Fruit fly (Drosophila melanogaster): ENCODE data around the gene Glt.

The Glt gene

DNA sequence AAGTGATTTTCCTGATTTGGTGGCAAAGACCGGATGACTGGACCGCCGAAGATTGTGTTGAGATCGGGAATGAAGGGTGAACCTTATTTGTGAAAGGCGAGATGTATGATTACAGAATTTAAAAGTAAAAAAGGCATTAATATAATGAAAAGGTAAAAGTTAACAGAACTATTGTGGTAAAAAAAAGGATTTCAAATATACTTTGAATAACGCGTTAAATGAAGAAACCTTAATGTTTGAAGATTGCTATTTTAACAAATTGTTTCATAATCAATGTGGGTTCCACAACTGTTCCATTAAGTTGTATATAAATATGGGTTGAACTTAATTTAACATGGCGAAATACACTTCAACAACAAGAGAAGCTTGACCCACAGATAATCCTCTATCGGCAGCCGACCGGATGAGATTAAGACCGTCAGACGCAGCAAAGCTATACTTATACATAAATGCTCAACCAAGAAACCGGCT lies at the start of gene Glt:
TSS of gene Glt (plus strand) at position 421 of the 471 bp plus-strand sequence.
- no peak for TF ChIP-seq ttk (optimal IDR thresholded peaks at IDR 0.05)
- no peak for TF ChIP-seq insv (optimal IDR thresholded peaks at IDR 0.05)
- no peak for TF ChIP-seq Sin3A (optimal IDR thresholded peaks at IDR 0.05)
- TF ChIP-seq h (optimal IDR thresholded peaks at IDR 0.05), result no peak
- no peak for TF ChIP-seq Myc (optimal IDR thresholded peaks at IDR 0.05)
- TF ChIP-seq psq (optimal IDR thresholded peaks at IDR 0.05), result no peak

DNA sequence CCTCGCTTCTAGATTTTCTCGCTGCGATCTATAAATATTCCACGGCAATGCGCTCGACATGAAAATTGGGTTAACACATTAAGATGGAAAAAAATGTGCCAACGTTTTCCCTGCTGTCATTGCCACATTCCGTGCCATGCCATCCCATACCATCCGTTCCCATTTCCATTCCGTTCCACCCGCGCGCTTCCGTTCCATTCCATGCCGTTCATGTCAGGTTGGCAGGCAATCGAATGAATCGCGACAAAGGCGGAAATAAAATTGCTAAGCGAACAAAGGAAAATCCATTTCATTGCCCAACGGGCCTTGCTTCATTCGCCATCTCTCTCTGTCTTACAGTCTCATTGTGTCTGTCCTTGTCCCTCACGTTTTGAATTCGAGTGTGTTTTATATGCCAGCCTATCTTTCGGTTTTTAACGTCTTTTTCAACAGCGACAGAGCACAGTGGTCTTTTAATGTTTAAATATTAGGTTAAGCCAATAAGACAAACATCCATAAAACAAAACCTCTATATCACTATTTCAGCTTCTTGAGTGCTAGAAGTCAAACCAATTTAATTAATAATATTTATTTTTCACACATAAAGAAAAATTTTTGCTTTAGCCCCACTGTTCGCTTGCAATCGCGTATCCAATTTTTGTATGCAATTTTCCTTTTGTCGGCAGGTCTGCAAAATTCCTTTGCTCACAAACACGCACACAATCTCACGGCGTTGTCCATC lies 38.7 kb upstream of the Glt start:
- TF ChIP-seq insv (optimal IDR thresholded peaks at IDR 0.05) (no peak), psq (optimal IDR thresholded peaks at IDR 0.05) (no peak), Myc (optimal IDR thresholded peaks at IDR 0.05) (no peak), Sin3A (optimal IDR thresholded peaks at IDR 0.05) (no peak), h (optimal IDR thresholded peaks at IDR 0.05) (no peak), ttk (optimal IDR thresholded peaks at IDR 0.05) (no peak)

dm6 chr2L:8659549-8659948 lies 12.9 kb upstream of the Glt start:
- TF ChIP-seq insv (optimal IDR thresholded peaks at IDR 0.05) (no peak), psq (optimal IDR thresholded peaks at IDR 0.05) (no peak), ttk (optimal IDR thresholded peaks at IDR 0.05) (no peak), Myc (optimal IDR thresholded peaks at IDR 0.05) (no peak), h (optimal IDR thresholded peaks at IDR 0.05) (no peak), Sin3A (optimal IDR thresholded peaks at IDR 0.05) (no peak)

DNA sequence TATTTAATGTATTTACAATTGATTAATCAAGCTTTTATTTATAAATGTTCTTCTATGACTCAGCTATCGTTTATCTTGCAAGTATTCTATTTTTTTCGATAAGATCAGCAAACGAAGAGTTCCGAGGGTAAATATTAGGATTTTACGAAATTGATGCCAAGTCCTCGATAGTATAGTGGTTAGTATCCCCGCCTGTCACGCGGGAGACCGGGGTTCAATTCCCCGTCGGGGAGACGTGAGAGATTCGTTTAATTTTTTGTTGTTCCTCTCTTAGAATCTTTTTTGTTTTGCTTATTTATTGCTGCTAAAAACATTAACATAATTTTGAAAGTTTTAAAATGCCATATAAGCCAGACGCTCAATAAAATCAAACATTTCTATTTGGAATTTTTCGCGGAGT lies 6.5 kb downstream of the Glt start:
- TF ChIP-seq Myc (optimal IDR thresholded peaks at IDR 0.05) (no peak), ttk (optimal IDR thresholded peaks at IDR 0.05) (no peak), Sin3A (optimal IDR thresholded peaks at IDR 0.05) (no peak), psq (optimal IDR thresholded peaks at IDR 0.05) (no peak), insv (optimal IDR thresholded peaks at IDR 0.05) (no peak), h (optimal IDR thresholded peaks at IDR 0.05) (no peak)

dm6 chr2L:8679712-8680111 lies 7.2 kb downstream of the Glt start, which contains the start of gene CG9287:
Gene CG9287 (minus strand): TSS chr2L:8679812.
- TF ChIP-seq Myc (optimal IDR thresholded peaks at IDR 0.05), result no peak
- TF ChIP-seq h (optimal IDR thresholded peaks at IDR 0.05), result no peak
- no peak for TF ChIP-seq Sin3A (optimal IDR thresholded peaks at IDR 0.05)
- no peak for TF ChIP-seq psq (optimal IDR thresholded peaks at IDR 0.05)
- no peak for TF ChIP-seq insv (optimal IDR thresholded peaks at IDR 0.05)
- no peak for TF ChIP-seq ttk (optimal IDR thresholded peaks at IDR 0.05)

DNA sequence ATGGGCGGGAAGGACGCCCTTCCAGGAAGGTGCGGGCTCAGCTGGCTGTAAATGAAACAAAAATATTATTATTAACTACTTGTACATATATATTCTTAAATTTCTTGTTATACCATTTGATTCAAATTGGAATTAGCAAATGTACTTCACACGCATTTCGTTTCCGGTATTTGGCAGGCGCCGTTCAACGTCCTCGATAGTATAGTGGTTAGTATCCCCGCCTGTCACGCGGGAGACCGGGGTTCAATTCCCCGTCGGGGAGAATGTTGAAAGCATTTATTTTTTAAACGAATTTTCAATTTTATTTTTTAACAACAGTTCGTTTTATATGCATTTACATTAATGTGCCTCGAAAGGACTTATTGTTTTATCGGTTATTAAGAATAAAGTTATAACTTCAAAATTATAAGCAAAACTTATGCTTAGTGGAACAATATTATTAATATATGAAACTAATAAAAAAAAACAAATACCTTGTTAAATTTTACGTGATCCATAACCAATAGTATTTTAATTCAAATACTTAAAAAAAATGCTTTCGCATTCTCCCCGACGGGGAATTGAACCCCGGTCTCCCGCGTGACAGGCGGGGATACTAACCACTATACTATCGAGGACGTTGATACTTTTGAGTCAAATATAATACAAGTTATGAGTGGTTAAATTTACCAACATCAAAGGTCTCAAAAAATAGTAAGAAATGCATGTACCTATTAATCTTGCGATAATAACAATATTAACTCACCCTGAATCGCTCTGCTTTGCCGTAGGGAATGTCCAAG lies 11.0 kb downstream of the Glt start:
- no peak for TF ChIP-seq psq (optimal IDR thresholded peaks at IDR 0.05)

DNA sequence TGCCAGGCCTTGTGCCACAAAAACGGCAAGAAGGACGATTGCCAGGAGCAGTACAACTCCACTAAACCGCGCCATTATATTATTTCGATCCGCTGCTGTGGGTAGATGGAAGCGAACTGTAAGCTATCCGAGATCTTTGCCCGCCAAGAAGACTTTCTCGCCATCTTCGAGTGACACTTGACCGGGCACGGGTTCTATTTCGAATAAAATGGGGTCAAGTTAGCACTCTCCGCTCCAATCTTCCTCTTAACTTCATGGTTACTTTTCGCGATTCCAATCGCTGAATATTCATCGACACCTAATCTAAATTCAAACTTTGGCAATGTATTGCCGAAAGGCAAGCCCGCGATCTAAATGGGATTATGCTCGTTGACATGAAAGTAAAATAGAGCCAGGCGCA lies 11.8 kb downstream of the Glt start, which contains the start of gene CG9289:
TSS of gene CG9289 (minus strand) at position 101 of the 400 bp plus-strand sequence.
- TF ChIP-seq h (optimal IDR thresholded peaks at IDR 0.05), result no peak

- no peak for TF ChIP-seq Myc (optimal IDR thresholded peaks at IDR 0.05)
- TF ChIP-seq psq (optimal IDR thresholded peaks at IDR 0.05), result no peak
- TF ChIP-seq insv (optimal IDR thresholded peaks at IDR 0.05), result no peak
- no peak for TF ChIP-seq ttk (optimal IDR thresholded peaks at IDR 0.05)
- no peak for TF ChIP-seq h (optimal IDR thresholded peaks at IDR 0.05)
- no peak for TF ChIP-seq Sin3A (optimal IDR thresholded peaks at IDR 0.05)
Measured at dm6 chr2L:8685668-8686306, 13.3 kb downstream of the Glt start, which contains the start of the genes PrBP and Trs23. Gene PrBP (minus strand): TSS chr2L:8685955. Gene Trs23 (plus strand): TSS chr2L:8686231.

DNA sequence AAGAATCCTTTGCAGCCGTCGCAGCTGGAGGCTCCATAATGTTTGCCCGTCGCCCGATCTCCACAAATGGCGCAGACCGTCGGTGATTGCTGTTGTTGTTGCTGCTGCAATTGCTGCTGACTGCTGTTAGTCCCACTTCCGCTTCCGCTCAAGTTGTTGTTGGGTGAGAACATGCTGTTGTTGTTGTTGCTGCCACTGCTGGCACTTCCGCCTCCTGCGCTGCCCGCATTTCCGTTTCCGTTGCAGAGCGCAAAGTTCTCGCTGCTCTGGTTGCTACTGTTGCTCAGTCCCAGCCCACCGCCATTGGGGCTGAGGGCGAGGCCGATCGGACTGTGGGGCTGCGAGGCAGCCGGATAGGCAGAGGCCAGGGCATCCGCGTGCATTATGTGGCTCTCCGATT lies 17.4 kb downstream of the Glt start:
- TF ChIP-seq insv (optimal IDR thresholded peaks at IDR 0.05) (no peak), h (optimal IDR thresholded peaks at IDR 0.05) (no peak), Myc (optimal IDR thresholded peaks at IDR 0.05) (no peak), ttk (optimal IDR thresholded peaks at IDR 0.05) (no peak), Sin3A (optimal IDR thresholded peaks at IDR 0.05) (no peak), psq (optimal IDR thresholded peaks at IDR 0.05) (no peak)

dm6 chr2L:8690382-8690781 lies 17.9 kb downstream of the Glt start:
- no peak for TF ChIP-seq ttk (optimal IDR thresholded peaks at IDR 0.05)
- TF ChIP-seq Myc (optimal IDR thresholded peaks at IDR 0.05), result no peak
- TF ChIP-seq psq (optimal IDR thresholded peaks at IDR 0.05), result no peak
- no peak for TF ChIP-seq Sin3A (optimal IDR thresholded peaks at IDR 0.05)
- no peak for TF ChIP-seq insv (optimal IDR thresholded peaks at IDR 0.05)
- no peak for TF ChIP-seq h (optimal IDR thresholded peaks at IDR 0.05)

- no peak for TF ChIP-seq psq (optimal IDR thresholded peaks at IDR 0.05)
- TF ChIP-seq Myc (optimal IDR thresholded peaks at IDR 0.05), result no peak
- no peak for TF ChIP-seq h (optimal IDR thresholded peaks at IDR 0.05)
- TF ChIP-seq insv (optimal IDR thresholded peaks at IDR 0.05), result no peak
- TF ChIP-seq ttk (optimal IDR thresholded peaks at IDR 0.05), result no peak
- no peak for TF ChIP-seq Sin3A (optimal IDR thresholded peaks at IDR 0.05)
Measured at dm6 chr2L:8690913-8691291, 18.4 kb downstream of the Glt start.

dm6 chr2L:8691292-8691975 lies 18.9 kb downstream of the Glt start:
- TF ChIP-seq Sin3A (optimal IDR thresholded peaks at IDR 0.05) (no peak), Myc (optimal IDR thresholded peaks at IDR 0.05) (no peak), ttk (optimal IDR thresholded peaks at IDR 0.05) (no peak), insv (optimal IDR thresholded peaks at IDR 0.05) (no peak), h (optimal IDR thresholded peaks at IDR 0.05) (no peak), psq (optimal IDR thresholded peaks at IDR 0.05) (no peak)

Measured in Kc167 (cell line).